Fruit fly (Drosophila melanogaster): ENCODE measurements around the gene scpr-A.

DNA sequence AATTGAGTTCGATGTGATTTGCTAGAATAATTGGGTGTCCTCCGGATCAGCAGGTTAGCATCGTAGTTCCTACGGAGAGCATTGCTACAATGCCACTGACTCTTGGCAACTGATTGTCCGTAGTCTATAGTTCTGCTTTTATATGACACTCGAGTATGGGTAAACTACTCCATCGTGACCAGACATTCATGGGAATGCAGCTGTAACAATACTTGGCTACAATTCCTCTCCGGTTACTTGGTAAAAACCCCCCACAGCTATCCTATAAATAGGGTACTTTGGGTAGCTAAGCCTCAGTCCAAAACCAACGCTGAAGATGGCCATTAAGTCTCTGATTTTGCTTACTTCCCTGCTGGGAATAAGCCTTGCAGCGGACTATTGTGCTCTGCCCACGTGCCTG, 15.8 kb upstream of the scpr-A start, which contains the start of gene scpr-C:
- TF ChIP-seq CG6808 (GFP tag; optimal IDR thresholded peaks at IDR 0.05) = no peak
- TF ChIP-seq CG16779 (tag; optimal IDR thresholded peaks at IDR 0.05) = no peak
- TF ChIP-seq Gug (GFP tag; IDR thresholded peaks at IDR 0.05) = no peak
- TF ChIP-seq dac (GFP tag; optimal IDR thresholded peaks at IDR 0.05) = no peak
- TF ChIP-seq CG6854 (GFP tag; optimal IDR thresholded peaks at IDR 0.05) = no peak
- no peak for TF ChIP-seq CG34406 (GFP tag; optimal IDR thresholded peaks at IDR 0.05)
- TF ChIP-seq CG6792 (GFP tag; optimal IDR thresholded peaks at IDR 0.05) = no peak
- no peak for TF ChIP-seq CG10631 (GFP tag; optimal IDR thresholded peaks at IDR 0.05)

Measured in whole organism, prepupa.